Worm (Caenorhabditis elegans) whole organism, early embryonic: ENCODE data around the gene vap-2.

Experiments used
- B0310.2 ChIP-seq: sonication (generic microtip); optimal IDR thresholded peaks from 2 replicates; lab custom pipeline; 2016; ENCODE audit warnings: mild to moderate bottlenecking, missing genetic modification characterization, missing compliant biosample characterization
- F13C5.2 ChIP-seq: sonication (generic microtip); optimal IDR thresholded peaks from 2 replicates; lab custom pipeline; 2017; ENCODE audit warnings: mild to moderate bottlenecking, missing genetic modification characterization, inconsistent platforms, missing compliant biosample characterization
- aly-1 ChIP-seq: sonication (generic microtip); optimal IDR thresholded peaks from 2 replicates; lab custom pipeline; 2016; ENCODE audit warnings: missing genetic modification characterization, missing compliant biosample characterization
- ama-1 ChIP-seq: fragments of 150-350 bp; optimal IDR thresholded peaks from 2 replicates; lab custom pipeline; 2014
- ceh-13 ChIP-seq: fragments of 200-800 bp; sonication (Bioruptor generic); optimal IDR thresholded peaks from 2 replicates; lab custom pipeline; 2018; ENCODE audit warnings: mild to moderate bottlenecking, missing genetic modification characterization, missing compliant biosample characterization
- ceh-36 ChIP-seq: sonication (generic microtip); optimal IDR thresholded peaks from 2 replicates; lab custom pipeline; 2016; ENCODE audit warnings: missing genetic modification characterization, inconsistent platforms, missing compliant biosample characterization
- ets-7 ChIP-seq: sonication (generic microtip); optimal IDR thresholded peaks from 2 replicates; lab custom pipeline; 2016; ENCODE audit warnings: missing genotype, missing genetic modification characterization, missing compliant biosample characterization
- flt-1 ChIP-seq: fragments of 200-800 bp; sonication (Bioruptor generic); IDR thresholded peaks from 2 replicates; pipeline ENCODE4 v1.3.6; 2022; ENCODE audit warnings: missing genetic modification characterization, missing compliant biosample characterization
- hmbx-1 ChIP-seq: sonication (generic microtip); optimal IDR thresholded peaks from 2 replicates; lab custom pipeline; 2016; ENCODE audit warnings: mild to moderate bottlenecking, missing genetic modification characterization, missing compliant biosample characterization
- hmg-4 ChIP-seq: fragments of 200-800 bp; sonication (Bioruptor generic); optimal IDR thresholded peaks from 2 replicates; lab custom pipeline; 2018; ENCODE audit warnings: mild to moderate bottlenecking, missing genetic modification characterization, missing compliant biosample characterization
- hnd-1 ChIP-seq: sonication (generic microtip); optimal IDR thresholded peaks from 2 replicates; lab custom pipeline; 2016; ENCODE audit warnings: missing genetic modification characterization, missing compliant biosample characterization
- pes-1 ChIP-seq: fragments of 200-800 bp; sonication (Bioruptor generic); IDR thresholded peaks from 2 replicates; pipeline ENCODE4 v1.3.6; 2022; ENCODE audit warnings: missing genetic modification reagents, missing genetic modification characterization, missing compliant biosample characterization
- scrt-1 ChIP-seq: fragments of 200-800 bp; sonication (Bioruptor generic); IDR thresholded peaks from 2 replicates; pipeline ENCODE4 v1.3.6; 2022; ENCODE audit warnings: missing genetic modification characterization, missing compliant biosample characterization
- sea-1 ChIP-seq: fragments of 200-800 bp; sonication (Bioruptor generic); conservative IDR thresholded peaks from 2 replicates; pipeline ENCODE4 v1.3.6; 2022; ENCODE audit warnings: missing genetic modification characterization, missing compliant biosample characterization
- tbx-11 ChIP-seq: fragments of 200-800 bp; sonication (Bioruptor generic); IDR thresholded peaks from 2 replicates; pipeline ENCODE4 v1.3.6; 2022; ENCODE audit warnings: missing genetic modification characterization, missing compliant biosample characterization
- tbx-37 ChIP-seq: fragments of 200-800 bp; sonication (Bioruptor generic); conservative IDR thresholded peaks from 2 replicates; pipeline ENCODE4 v1.3.6; 2022; ENCODE audit warnings: missing genetic modification reagents, missing genetic modification characterization, missing compliant biosample characterization
- tra-4 ChIP-seq: sonication (generic microtip); optimal IDR thresholded peaks from 2 replicates; lab custom pipeline; 2017; ENCODE audit warnings: missing genetic modification characterization, missing compliant biosample characterization

vap-2 gene

DNA sequence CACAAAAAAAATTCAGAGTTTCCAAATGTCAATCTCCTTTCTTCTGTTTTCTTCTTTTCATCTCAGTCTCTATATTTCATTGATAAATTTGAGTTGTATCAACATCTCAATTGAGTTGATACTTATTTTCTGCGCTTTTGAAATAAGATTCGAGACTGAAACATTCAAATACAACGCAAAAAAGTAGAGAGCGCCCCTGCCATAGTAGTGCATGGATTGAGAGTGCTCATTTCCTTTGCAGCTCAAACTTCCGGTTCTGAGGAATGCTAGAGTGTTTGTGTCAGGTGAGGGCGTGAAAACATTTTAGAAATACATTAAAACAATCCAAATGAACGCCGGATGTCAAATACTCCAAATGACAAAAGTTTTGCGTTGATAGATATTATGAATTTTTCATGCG, 29.0 kb downstream of the vap-2 start:
- TF ChIP-seq ets-7 (tag; lab: Kevin White, UChicago): no peak
- no peak for TF ChIP-seq B0310.2 (tag; lab: Kevin White, UChicago)
- TF ChIP-seq flt-1 (GFP tag; lab: Robert Waterston, UW): no peak
- no peak for TF ChIP-seq hmbx-1 (tag; lab: Kevin White, UChicago)
- TF ChIP-seq hmg-4 (GFP tag; lab: Kevin White, UChicago): no peak
- no peak for TF ChIP-seq ceh-36
- TF ChIP-seq aly-1 (tag; lab: Kevin White, UChicago): no peak
- no peak for TF ChIP-seq pes-1 (GFP tag; lab: Robert Waterston, UW)
- TF ChIP-seq sea-1 (GFP tag; lab: Robert Waterston, UW): no peak
- TF ChIP-seq F13C5.2 (tag; lab: Kevin White, UChicago): no peak

DNA sequence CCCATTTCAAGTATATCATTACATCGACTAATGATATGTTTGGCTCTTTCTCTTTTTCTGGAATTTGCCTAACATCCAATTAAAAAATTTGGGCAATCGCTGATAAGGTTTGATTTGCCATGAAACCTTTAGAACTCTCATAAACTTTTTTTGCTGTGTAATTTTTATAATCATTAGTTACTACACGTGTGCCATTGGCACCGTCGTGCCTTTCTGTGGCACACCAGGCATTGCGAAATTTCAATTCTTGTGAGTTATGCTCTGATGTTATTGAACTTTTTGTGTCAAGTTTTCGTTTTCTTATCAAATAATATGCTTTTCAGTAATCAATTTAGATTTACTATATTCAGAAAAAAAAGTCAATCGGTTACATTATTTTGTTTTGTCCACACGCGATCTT, 31.4 kb downstream of the vap-2 start:
- TF ChIP-seq ama-1 (lab: Kevin White, UChicago): no peak
- no peak for TF ChIP-seq ets-7 (tag; lab: Kevin White, UChicago)
- TF ChIP-seq pes-1 (GFP tag; lab: Robert Waterston, UW): no peak
- no peak for TF ChIP-seq F13C5.2 (tag; lab: Kevin White, UChicago)
- no peak for TF ChIP-seq scrt-1
- no peak for TF ChIP-seq ceh-36
- TF ChIP-seq hmg-4 (GFP tag; lab: Kevin White, UChicago): no peak
- TF ChIP-seq sea-1 (GFP tag; lab: Robert Waterston, UW): no peak

DNA sequence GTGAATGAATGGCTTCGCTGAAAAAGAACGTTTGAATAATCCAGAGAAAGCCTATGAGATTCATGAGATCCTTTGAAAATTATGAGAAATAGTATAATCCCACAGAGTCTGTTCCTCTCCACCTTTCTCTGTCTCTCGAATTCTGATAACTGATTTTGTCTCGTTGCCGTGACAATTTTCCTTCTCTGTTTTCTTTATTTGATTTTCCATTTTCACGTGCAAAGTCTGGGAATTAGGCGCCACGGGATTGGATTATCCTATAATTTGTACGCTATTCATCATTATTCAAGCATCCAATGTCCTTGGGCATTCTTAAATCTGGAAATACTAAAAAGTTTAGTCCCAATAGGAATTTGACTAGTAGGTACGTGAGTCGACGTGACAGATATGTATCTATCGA, 33.9 kb downstream of the vap-2 start:
- no peak for TF ChIP-seq aly-1 (tag; lab: Kevin White, UChicago)
- no peak for TF ChIP-seq tra-4 (tag; lab: Kevin White, UChicago)
- TF ChIP-seq hmg-4 (GFP tag; lab: Kevin White, UChicago): no peak
- TF ChIP-seq scrt-1: no peak
- TF ChIP-seq hnd-1 (tag; lab: Kevin White, UChicago): no peak
- TF ChIP-seq ets-7 (tag; lab: Kevin White, UChicago): no peak
- no peak for TF ChIP-seq ceh-13 (GFP tag; lab: Kevin White, UChicago)
- TF ChIP-seq hmbx-1 (tag; lab: Kevin White, UChicago): no peak
- no peak for TF ChIP-seq pes-1 (GFP tag; lab: Robert Waterston, UW)
- TF ChIP-seq tbx-11 (GFP tag; lab: Robert Waterston, UW): no peak

DNA sequence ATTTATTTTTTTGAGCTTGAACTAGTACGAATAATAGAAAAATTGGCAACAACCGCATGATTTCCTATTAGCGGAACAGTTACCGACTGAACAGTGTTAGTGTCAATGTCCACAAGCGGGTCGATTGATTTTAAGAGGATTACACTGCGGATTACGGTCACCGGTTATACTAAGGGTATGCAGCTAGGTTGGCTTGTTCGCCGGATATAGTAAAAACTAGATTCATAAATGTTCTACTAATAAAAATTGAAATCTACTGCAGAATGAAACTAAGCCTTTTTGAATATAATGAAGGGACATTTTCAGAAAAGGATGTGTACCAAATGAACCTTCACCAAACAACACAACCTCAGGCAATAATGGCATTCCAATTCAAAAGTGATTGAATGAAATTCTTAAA, 34.7 kb downstream of the vap-2 start, which contains the start of gene R07A4.4:
Gene R07A4.4, minus strand, starts transcription at position 101 of the 400 bp plus-strand sequence.
- TF ChIP-seq sea-1 (GFP tag; lab: Robert Waterston, UW): no peak
- TF ChIP-seq B0310.2 (tag; lab: Kevin White, UChicago): no peak
- no peak for TF ChIP-seq tbx-11 (GFP tag; lab: Robert Waterston, UW)
- TF ChIP-seq tra-4 (tag; lab: Kevin White, UChicago): no peak
- TF ChIP-seq pes-1 (GFP tag; lab: Robert Waterston, UW): no peak
- no peak for TF ChIP-seq aly-1 (tag; lab: Kevin White, UChicago)
- no peak for TF ChIP-seq ama-1 (lab: Kevin White, UChicago)
- TF ChIP-seq hmg-4 (GFP tag; lab: Kevin White, UChicago): no peak
- no peak for TF ChIP-seq F13C5.2 (tag; lab: Kevin White, UChicago)
- no peak for TF ChIP-seq scrt-1
- no peak for TF ChIP-seq ceh-36
- no peak for TF ChIP-seq hnd-1 (tag; lab: Kevin White, UChicago)
- no peak for TF ChIP-seq flt-1 (GFP tag; lab: Robert Waterston, UW)
- TF ChIP-seq ets-7 (tag; lab: Kevin White, UChicago): no peak
- no peak for TF ChIP-seq hmbx-1 (tag; lab: Kevin White, UChicago)
- no peak for TF ChIP-seq ceh-13 (GFP tag; lab: Kevin White, UChicago)
- TF ChIP-seq tbx-37 (GFP tag; lab: Robert Waterston, UW): no peak

DNA sequence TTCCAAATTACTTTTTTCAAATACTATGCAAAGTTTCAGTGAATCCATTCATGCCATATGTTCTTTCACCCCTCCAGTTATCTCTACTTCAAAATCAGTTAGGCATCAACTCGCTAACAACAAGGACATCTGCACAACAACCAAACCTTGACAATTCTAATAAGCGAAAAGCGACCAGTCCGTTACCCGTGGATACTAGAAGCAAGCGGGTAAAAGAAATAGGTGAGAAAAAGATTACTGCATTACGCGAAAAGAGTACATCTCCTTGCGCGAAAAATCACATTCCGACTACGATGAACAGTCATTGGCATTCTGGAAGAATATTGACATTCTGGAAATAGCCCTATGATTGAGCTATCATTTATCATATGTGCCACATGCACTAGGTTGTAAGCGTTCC, 36.1 kb downstream of the vap-2 start:
- TF ChIP-seq sea-1 (GFP tag; lab: Robert Waterston, UW) (no peak), tra-4 (tag; lab: Kevin White, UChicago) (no peak), scrt-1 (no peak), hmg-4 (GFP tag; lab: Kevin White, UChicago) (no peak), ceh-36 (no peak), ets-7 (tag; lab: Kevin White, UChicago) (no peak), ceh-13 (GFP tag; lab: Kevin White, UChicago) (no peak), flt-1 (GFP tag; lab: Robert Waterston, UW) (no peak), B0310.2 (tag; lab: Kevin White, UChicago) (no peak), hmbx-1 (tag; lab: Kevin White, UChicago) (no peak), tbx-11 (GFP tag; lab: Robert Waterston, UW) (no peak), F13C5.2 (tag; lab: Kevin White, UChicago) (no peak), ama-1 (lab: Kevin White, UChicago) (no peak), tbx-37 (GFP tag; lab: Robert Waterston, UW) (no peak), pes-1 (GFP tag; lab: Robert Waterston, UW) (no peak), aly-1 (tag; lab: Kevin White, UChicago) (no peak), hnd-1 (tag; lab: Kevin White, UChicago) (no peak)

DNA sequence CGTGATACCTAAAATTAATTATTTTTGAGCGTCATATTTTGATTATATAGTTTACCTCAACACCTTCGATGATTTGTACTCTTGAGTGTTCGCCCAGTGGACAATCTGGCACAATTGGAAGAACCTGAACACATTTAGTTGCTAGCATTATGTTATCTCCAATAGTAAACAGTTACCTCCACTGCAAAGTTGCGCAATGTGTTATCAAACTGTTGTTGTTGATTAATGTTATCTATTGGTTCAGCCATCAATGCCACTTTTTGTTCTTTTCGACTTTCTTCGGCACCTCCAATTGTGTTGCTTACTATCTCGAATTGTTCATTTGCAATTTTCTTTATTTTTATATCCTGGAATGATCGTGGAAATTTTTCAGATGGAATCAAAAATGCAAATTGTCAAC, 37.8 kb downstream of the vap-2 start:
- no peak for TF ChIP-seq tbx-11 (GFP tag; lab: Robert Waterston, UW)
- TF ChIP-seq hnd-1 (tag; lab: Kevin White, UChicago): no peak
- TF ChIP-seq sea-1 (GFP tag; lab: Robert Waterston, UW): no peak
- no peak for TF ChIP-seq aly-1 (tag; lab: Kevin White, UChicago)
- TF ChIP-seq tbx-37 (GFP tag; lab: Robert Waterston, UW): no peak
- TF ChIP-seq pes-1 (GFP tag; lab: Robert Waterston, UW): no peak
- TF ChIP-seq flt-1 (GFP tag; lab: Robert Waterston, UW): no peak
- no peak for TF ChIP-seq tra-4 (tag; lab: Kevin White, UChicago)
- TF ChIP-seq ceh-13 (GFP tag; lab: Kevin White, UChicago): no peak
- no peak for TF ChIP-seq scrt-1
- no peak for TF ChIP-seq ceh-36
- TF ChIP-seq ama-1 (lab: Kevin White, UChicago): no peak
- TF ChIP-seq F13C5.2 (tag; lab: Kevin White, UChicago): no peak
- no peak for TF ChIP-seq hmg-4 (GFP tag; lab: Kevin White, UChicago)
- no peak for TF ChIP-seq B0310.2 (tag; lab: Kevin White, UChicago)
- TF ChIP-seq ets-7 (tag; lab: Kevin White, UChicago): no peak
- TF ChIP-seq hmbx-1 (tag; lab: Kevin White, UChicago): no peak
